Fruit fly (Drosophila melanogaster) whole organism, wandering third instar larva: ENCODE data around the gene acj6.

Source experiments
- Abd-B ChIP-seq: fragments of >200 bp; optimal IDR thresholded peaks from 2 replicates; lab custom pipeline; 2017; ENCODE audit warnings: missing biosample characterization, missing genetic modification characterization
- Dfd ChIP-seq: fragments of >200 bp; optimal IDR thresholded peaks from 2 replicates; lab custom pipeline; 2017; ENCODE audit warnings: missing biosample characterization, missing genetic modification characterization
- Dif ChIP-seq: fragments of 200-275, 200-300 bp; sonication (Bioruptor generic); optimal IDR thresholded peaks from 2 replicates; lab custom pipeline; 2018; ENCODE audit warnings: missing biosample characterization, missing genetic modification characterization; ENCODE audit not compliant: partially characterized antibody
- GATAd ChIP-seq: sonication (Bioruptor generic); optimal IDR thresholded peaks from 2 replicates; lab custom pipeline; 2016; ENCODE audit warnings: missing biosample characterization, missing genetic modification characterization
- HLH106 ChIP-seq: fragments of 200-800 bp; optimal IDR thresholded peaks from 3 replicates; lab custom pipeline; 2019; ENCODE audit warnings: missing biosample characterization, mild to moderate bottlenecking, missing genetic modification characterization, moderate library complexity
- Hr83 ChIP-seq: fragments of 200-300 bp; sonication (Bioruptor generic); optimal IDR thresholded peaks from 2 replicates; lab custom pipeline; 2016; ENCODE audit warnings: missing biosample characterization, mild to moderate bottlenecking, missing genetic modification characterization, moderate library complexity; ENCODE audit not compliant: poor library complexity, severe bottlenecking
- Jra ChIP-seq: sonication (Bioruptor generic); optimal IDR thresholded peaks from 2 replicates; lab custom pipeline; 2016; ENCODE audit warnings: missing biosample characterization, missing genetic modification characterization
- Myc ChIP-seq: fragments of >200 bp; optimal IDR thresholded peaks from 2 replicates; lab custom pipeline; 2017
- N ChIP-seq: fragments of >200 bp; optimal IDR thresholded peaks from 2 replicates; lab custom pipeline; 2018; ENCODE audit warnings: missing biosample characterization, missing external identifiers, missing genetic modification characterization
- Rel ChIP-seq, 2 experiments: fragments of 200-800 bp; sonication (Bioruptor generic) in 1 of 2; optimal IDR thresholded peaks; 2 replicates in 1 of 2; 3 replicates in 1 of 2; lab custom pipeline; 2016 to 2019; ENCODE audit warnings: mild to moderate bottlenecking in 2 of 2, missing biosample characterization in 2 of 2, missing genetic modification characterization in 2 of 2, moderate library complexity in 1 of 2
- Sp1 ChIP-seq: fragments of 200-800 bp; sonication (Bioruptor generic); optimal IDR thresholded peaks from 3 replicates; lab custom pipeline; 2019; ENCODE audit warnings: missing biosample characterization, mild to moderate bottlenecking, missing genetic modification characterization, moderate library complexity
- Vsx2 ChIP-seq: fragments of 200-300, 225-300 bp; sonication (Bioruptor generic); optimal IDR thresholded peaks from 2 replicates; lab custom pipeline; 2018; ENCODE audit warnings: missing biosample characterization, missing genetic modification characterization; ENCODE audit not compliant: partially characterized antibody
- br ChIP-seq: fragments of 200-800 bp; sonication (Bioruptor generic); optimal IDR thresholded peaks from 2 replicates; lab custom pipeline; 2016; ENCODE audit warnings: missing biosample characterization, missing genetic modification characterization
- brk ChIP-seq: fragments of 200-800 bp; sonication (Bioruptor generic); optimal IDR thresholded peaks from 2 replicates; lab custom pipeline; 2016; ENCODE audit warnings: missing biosample characterization, mild to moderate bottlenecking, missing genetic modification characterization
- dl ChIP-seq, 2 experiments: fragments of 175-275, 200-275 bp in 1 of 2; fragments of 200-275 bp in 1 of 2; sonication (Bioruptor generic); optimal IDR thresholded peaks; lab custom pipeline; 2018; ENCODE audit warnings: mild to moderate bottlenecking in 2 of 2, missing biosample characterization in 2 of 2, missing genetic modification characterization in 2 of 2, moderate library complexity in 2 of 2; ENCODE audit not compliant: partially characterized antibody in 2 of 2, insufficient read depth in 1 of 2
- dmrt93B ChIP-seq: fragments of 200-800 bp; sonication (Bioruptor generic); optimal IDR thresholded peaks from 2 replicates; lab custom pipeline; 2018; ENCODE audit warnings: missing biosample characterization, mild to moderate bottlenecking, missing genetic modification characterization
- h ChIP-seq: fragments of 200-800 bp; sonication (Bioruptor generic); optimal IDR thresholded peaks from 3 replicates; lab custom pipeline; 2016; ENCODE audit warnings: missing biosample characterization, mild to moderate bottlenecking, missing genetic modification characterization
- jim ChIP-seq: fragments of 175-275, 200-325 bp; sonication (Bioruptor generic); optimal IDR thresholded peaks from 2 replicates; lab custom pipeline; 2016; ENCODE audit warnings: missing biosample characterization, mild to moderate bottlenecking, missing genetic modification characterization
- rgr ChIP-seq: fragments of 200-800 bp; sonication (Bioruptor generic); optimal IDR thresholded peaks from 3 replicates; lab custom pipeline; 2016; ENCODE audit warnings: missing biosample characterization, mild to moderate bottlenecking, missing genetic modification characterization
- sage ChIP-seq: fragments of 200-800 bp; sonication (Bioruptor generic); optimal IDR thresholded peaks from 2 replicates; lab custom pipeline; 2016; ENCODE audit warnings: missing biosample characterization, mild to moderate bottlenecking, missing genetic modification characterization
- tai ChIP-seq: sonication (Bioruptor generic); optimal IDR thresholded peaks from 2 replicates; lab custom pipeline; 2016; ENCODE audit warnings: missing biosample characterization, missing genetic modification characterization
- woc ChIP-seq: sonication (Bioruptor generic); optimal IDR thresholded peaks from 2 replicates; lab custom pipeline; 2016; ENCODE audit warnings: missing biosample characterization, mild to moderate bottlenecking, missing genetic modification characterization

acj6 gene

DNA sequence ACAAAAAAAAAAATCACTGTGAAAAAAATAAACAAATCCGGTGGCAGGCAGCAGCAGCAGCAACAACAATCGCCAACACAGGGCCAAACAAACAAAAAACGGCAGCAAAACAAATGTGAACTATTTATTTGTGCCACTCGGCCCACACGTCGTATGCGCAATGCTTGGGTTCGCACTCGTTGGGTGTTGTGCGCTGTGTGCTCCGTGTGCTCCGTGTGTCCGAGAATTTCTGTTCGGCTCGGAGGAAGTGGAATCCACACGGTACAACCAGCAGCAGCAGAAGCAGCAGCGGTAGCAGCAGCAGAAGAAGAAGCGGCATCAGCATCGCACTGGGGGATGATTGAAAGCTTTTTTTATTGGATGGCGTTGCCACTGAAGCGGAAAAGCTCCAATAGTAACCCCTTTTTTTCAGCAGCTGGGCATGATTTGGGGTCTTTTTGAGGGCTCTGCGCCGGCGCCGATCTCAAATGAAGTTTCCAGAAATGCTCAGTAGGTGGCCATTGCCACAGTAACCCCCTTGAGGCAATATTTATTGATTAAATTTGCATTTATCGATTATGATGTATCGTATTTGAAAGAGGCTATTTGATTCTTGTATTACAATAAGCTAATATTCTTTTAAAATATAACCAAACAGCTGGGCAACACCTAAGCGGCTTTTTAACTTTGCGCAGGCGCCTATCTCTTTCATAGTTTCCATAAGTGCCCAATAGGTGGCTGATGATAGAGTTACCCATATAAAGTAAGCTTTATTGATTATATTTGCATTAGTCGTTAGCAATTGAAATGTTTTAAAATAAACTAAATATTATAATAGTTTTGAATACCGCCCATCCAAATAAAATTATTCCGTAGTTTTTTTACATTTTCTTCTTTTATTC is 6.6 kb upstream of the acj6 start, which contains the start of gene CG9164:
TSS of gene CG9164 (minus strand) at position 266 of the 881 bp plus-strand sequence.
- no peak for TF ChIP-seq dl (GFP tag; optimal IDR thresholded peaks at IDR 0.05; lab: Kevin White, UChicago; ENCODE audit: insufficient read depth in 1 of 2, partially characterized antibody in 2 of 2)
- no peak for TF ChIP-seq Dif (GFP tag; lab: Kevin White, UChicago)
- no peak for TF ChIP-seq brk
- TF ChIP-seq HLH106 (tag; lab: Kevin White, UChicago): no peak
- TF ChIP-seq Abd-B (GFP tag; lab: Kevin White, UChicago): no peak
- no peak for TF ChIP-seq rgr (GFP tag; lab: Kevin White, UChicago)
- no peak for TF ChIP-seq h
- TF ChIP-seq Vsx2 (GFP tag; lab: Kevin White, UChicago): no peak

DNA sequence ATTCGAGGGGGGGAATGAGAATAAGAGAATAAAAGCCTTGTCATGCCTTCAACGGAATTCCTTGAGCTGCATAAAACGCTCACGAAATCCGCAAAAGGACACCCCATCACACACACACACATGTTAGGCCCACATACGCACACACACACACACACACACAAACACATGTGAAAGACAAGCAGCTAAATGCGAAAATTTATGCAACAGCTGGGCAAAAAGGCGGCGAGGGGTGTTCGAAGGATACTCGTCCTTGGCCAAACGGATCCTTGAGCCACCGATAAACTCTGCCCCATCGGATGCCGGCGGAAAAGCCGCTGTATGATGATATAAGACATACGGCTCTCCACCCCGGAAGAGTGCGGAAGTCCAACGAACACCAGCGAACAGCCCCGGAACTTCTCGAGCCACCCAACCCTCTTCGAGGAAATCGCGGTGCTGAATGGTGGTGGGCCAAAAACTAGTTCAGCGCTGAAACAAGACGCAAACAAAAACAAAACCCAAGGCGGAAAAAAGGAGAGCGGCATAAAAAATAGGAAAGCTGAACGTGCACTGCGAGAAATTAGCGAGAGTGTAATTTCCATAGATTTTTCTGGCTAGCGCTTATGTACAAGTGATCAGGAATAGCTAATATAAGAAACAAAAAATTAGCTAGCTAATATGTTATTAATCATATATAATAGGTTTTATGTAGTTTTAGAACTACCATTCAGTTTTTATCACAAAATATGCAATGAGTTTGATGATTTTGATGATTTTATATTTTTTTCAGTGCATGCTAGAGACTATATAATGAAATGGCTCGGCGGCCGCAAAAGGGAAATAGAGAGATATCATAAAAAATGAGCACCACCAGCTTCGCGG is 4.9 kb upstream of the acj6 start:
- TF ChIP-seq Dfd: peak; percentile 52
- TF ChIP-seq Vsx2 (GFP tag; lab: Kevin White, UChicago): no peak
- no peak for TF ChIP-seq Dif (GFP tag; lab: Kevin White, UChicago)

DNA sequence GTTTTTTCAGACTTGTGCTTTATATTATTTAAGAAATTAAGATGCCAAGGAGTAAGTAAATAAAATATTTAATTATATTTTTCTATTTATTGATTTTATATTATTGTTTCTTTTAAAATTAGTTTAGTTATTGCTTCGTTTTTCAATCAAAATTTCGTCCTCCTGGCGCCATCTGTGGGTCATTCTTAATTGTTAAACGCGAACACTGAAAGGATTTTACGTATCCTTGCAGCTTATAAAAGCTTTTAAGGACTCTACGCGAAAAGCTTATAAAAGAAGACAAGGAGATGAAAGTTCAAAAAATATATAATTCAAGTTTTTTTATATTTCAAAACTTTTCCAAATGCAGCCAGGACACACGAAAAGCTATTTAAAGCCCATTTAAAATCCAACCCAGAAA is 1.3 kb upstream of the acj6 start:
- no peak for TF ChIP-seq Jra (GFP tag; lab: Kevin White, UChicago)
- TF ChIP-seq Myc (lab: Kevin White, UChicago): no peak
- TF ChIP-seq br (GFP tag; lab: Kevin White, UChicago): no peak
- TF ChIP-seq dmrt93B (GFP tag; lab: Kevin White, UChicago): no peak

DNA sequence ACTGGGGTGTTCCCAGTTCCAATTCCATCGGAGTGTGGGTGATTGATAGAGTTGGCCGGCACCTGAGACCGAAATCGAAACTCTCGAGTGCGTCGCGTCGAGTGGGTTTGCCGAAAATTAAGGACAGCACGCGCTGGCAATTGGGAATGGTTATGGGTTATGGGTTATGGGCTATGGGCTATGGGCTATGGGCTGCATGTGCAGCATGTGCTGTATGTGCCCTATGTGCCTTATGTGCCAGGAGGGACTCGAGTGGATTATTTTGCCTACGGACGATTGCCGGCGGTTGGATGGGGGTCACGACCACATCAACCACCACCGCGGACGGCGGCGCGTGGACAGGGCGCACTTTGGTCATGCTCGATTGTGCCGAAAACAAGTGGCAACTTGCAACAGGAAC is 8.8 kb downstream of the acj6 start:
- TF ChIP-seq tai (GFP tag; lab: Kevin White, UChicago) (no peak), woc (GFP tag; lab: Kevin White, UChicago) (no peak), Hr83 (no peak), jim (GFP tag; lab: Kevin White, UChicago) (no peak), sage (GFP tag; lab: Kevin White, UChicago) (no peak), N (no peak), Rel (GFP tag; optimal IDR thresholded peaks at IDR 0.05; lab: Kevin White, UChicago) (no peak), Rel (tag; optimal IDR thresholded peaks at IDR 0.05; lab: Kevin White, UChicago) (no peak)
- TF ChIP-seq, all 38 proteins: peak for 0

DNA sequence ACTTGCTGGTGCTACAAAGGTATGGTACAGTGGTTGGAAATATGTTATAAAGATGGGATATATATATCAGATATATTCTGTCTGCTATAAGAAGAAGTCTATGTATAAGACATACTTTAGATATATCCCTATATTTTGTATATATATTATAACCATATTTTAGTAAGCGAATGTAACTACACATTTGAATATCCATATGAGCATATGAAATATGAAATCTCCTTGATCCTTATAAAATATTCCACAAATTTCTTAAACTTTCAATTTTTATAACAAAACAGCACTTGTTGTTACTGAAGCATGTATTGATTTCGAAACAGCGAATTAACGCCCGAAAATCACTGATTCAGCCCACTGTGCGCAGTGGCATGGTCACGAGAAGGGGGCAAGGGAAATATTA is 14.4 kb downstream of the acj6 start:
- TF ChIP-seq jim (GFP tag; lab: Kevin White, UChicago) (no peak), HLH106 (tag; lab: Kevin White, UChicago) (peak; percentile 1)
- TF ChIP-seq, all 38 proteins: peak for 1

DNA sequence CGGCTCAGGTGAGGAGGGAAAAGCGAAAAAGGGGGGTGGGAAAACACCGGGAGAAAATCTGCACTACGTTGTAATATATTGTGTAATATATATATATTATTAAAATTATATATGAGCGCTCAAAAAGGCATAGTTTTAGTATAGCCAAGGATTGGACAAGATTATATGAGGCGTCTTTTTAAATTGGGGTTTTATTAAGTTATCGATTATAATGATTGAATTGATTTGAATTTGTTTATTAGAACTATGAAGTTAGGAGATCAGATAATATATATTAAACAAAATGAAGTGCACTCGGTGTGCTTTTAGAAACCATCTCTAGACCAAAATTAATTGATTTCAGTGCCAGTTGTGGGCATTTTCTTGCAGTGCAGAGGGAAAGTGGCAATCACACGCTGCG is 15.2 kb downstream of the acj6 start:
- no peak for TF ChIP-seq Sp1
- peak; percentile 11 for TF ChIP-seq HLH106 (tag; lab: Kevin White, UChicago)

DNA sequence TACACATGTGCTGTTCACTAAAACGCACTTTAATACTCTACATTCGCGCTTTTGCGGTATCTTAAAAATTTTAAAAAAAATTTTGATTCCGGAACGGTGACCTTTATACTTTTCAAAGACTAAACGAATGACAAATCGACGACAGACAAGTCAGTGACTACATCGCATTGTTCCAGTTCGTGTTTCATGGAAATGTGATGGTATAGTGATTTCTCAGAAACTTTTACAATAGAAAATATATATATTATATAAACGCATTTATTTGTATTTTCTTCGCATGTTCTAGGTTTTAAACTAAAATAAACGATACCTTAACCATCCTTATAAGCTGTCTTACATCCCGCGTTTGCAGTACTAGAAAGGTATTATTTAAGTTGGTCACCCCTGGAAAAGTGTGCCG is 17.9 kb downstream of the acj6 start, which contains the start of gene Pp1-13C:
TSS of gene Pp1-13C (minus strand) at position 101 of the 400 bp plus-strand sequence.
- TF ChIP-seq GATAd: no peak
- TF ChIP-seq woc (GFP tag; lab: Kevin White, UChicago): no peak
